Fruit fly (Drosophila melanogaster): ENCODE measurements around the gene CG42675.

CG42675 gene

DNA sequence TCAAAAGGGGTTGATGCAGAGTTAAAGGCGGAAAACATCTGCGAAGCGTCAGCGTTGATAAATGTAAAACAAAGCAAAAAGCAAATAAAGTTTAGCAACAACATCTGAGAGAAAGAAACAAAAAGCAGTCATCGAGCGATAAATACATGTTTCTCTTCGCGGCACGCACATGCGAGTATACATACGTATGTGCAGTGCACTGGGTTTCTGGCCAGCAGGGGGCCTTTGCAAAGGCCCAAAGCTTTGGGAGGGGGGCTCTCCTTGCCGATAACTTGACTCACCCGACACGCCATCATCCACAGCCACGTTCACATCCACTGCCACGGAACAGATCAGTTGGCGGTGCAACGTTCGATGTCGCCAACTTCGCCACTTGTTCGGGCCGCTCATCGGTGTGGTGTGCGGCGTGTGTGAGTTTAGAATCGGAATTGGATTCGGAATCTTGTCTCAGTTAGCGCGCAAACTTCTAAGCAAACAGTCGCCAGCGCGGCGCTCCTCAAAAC is at the start of gene CG42675:
TSS of gene CG42675 (plus strand) at position 453 of the 503 bp plus-strand sequence.
- 0 out of 2 replicates have a peak, but pooled peaks have one; percentile 32 for TF ChIP-seq CG15336 (GFP tag; IDR thresholded peaks at IDR 0.05)
- peak; percentile 39; the same call in 1 of the 3 replicates for TF ChIP-seq eg (GFP tag; IDR thresholded peaks at IDR 0.05)
- TF ChIP-seq Eip78C (GFP tag), result peak; percentile 59
- TF ChIP-seq Sox102F (GFP tag; optimal IDR thresholded peaks at IDR 0.05), result no peak
- peak; percentile 4 for TF ChIP-seq CG1621 (tag; optimal IDR thresholded peaks at IDR 0.05)
- TF ChIP-seq CG6163 (GFP tag; IDR thresholded peaks at IDR 0.05), result 0 out of 3 replicates have a peak, but pooled peaks have one; percentile 23
- TF ChIP-seq topi (GFP tag; optimal IDR thresholded peaks at IDR 0.05), result no peak
- no peak for TF ChIP-seq CG16779 (tag; optimal IDR thresholded peaks at IDR 0.05)
- peak in 1 of 2 experiments; percentile 83 for TF ChIP-seq ss (GFP tag; optimal IDR thresholded peaks at IDR 0.05)

DNA sequence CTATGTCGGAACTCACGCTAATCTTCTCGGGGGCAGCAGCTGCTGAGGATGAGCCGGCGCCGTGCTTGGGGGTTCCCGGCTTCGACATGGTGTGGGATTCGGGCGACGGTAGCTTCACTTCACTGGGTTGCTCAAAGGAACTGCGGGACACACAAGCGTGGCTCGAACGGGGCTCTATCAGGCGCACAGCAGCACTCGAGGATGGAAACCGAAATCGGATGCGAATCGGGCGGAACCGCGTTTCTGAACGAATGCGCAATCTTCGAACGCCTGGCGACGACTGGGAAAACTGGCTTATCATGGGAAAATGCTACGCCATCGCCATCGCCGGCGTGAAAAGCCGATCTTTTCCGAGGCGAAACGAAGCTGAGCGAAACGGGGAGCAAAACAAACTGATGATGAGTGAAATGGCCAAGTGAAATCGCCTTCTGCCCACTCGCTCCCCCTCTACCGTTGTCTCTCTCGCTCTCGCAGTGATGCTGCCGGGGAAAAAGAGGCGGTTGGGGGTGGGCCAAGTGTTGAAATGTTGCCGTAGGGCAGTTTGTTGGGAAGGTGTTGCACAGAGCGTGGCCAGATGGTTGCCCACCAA is 41.7 kb upstream of the CG42675 start:
- TF ChIP-seq topi (GFP tag; optimal IDR thresholded peaks at IDR 0.05), result no peak
- no peak for TF ChIP-seq CG6276 (GFP tag; optimal IDR thresholded peaks at IDR 0.05)
- TF ChIP-seq eg (GFP tag; IDR thresholded peaks at IDR 0.05), result 0 out of 3 replicates have a peak, but pooled peaks have one; percentile 21
- TF ChIP-seq Ets96B (tag; optimal IDR thresholded peaks at IDR 0.05), result no peak
- no peak for TF ChIP-seq CG31627 (GFP tag; optimal IDR thresholded peaks at IDR 0.05)

DNA sequence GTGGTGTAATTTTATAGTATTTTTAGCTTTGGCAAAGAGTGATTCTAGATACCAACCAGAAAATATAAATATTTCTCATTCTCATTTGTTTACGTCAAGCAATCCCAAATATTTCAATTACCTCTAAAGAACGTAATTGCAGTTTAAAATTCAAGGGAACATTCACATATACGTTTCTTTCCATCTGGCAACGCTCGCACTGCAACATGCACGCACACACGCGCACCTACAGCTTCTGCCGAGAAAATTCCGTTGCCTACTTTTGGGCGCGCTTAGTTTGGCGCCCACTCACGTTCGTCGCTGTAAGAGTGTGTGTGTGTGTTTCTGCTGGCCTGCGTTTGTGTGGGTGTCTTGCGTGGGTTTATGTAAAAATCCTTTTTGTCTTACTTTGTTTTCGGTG is 41.0 kb upstream of the CG42675 start:
- TF ChIP-seq Ets21C (GFP tag; optimal IDR thresholded peaks at IDR 0.05) (no peak), CG6276 (GFP tag; optimal IDR thresholded peaks at IDR 0.05) (no peak), svp (GFP tag) (peak; percentile 20), fkh (GFP tag; optimal IDR thresholded peaks at IDR 0.05) (no peak)

- TF ChIP-seq Ets96B (tag; optimal IDR thresholded peaks at IDR 0.05) (no peak), eg (GFP tag; IDR thresholded peaks at IDR 0.05) (0 out of 3 replicates have a peak, but pooled peaks have one; percentile 24), Met (GFP tag; optimal IDR thresholded peaks at IDR 0.05) (peak; percentile 63), Eip78C (GFP tag) (peak; percentile 81), CG10669 (GFP tag; optimal IDR thresholded peaks at IDR 0.05) (no peak), CG15336 (GFP tag; IDR thresholded peaks at IDR 0.05) (0 out of 2 replicates have a peak, but pooled peaks have one; percentile 18), fd85E (GFP tag; optimal IDR thresholded peaks at IDR 0.05) (no peak), CG6854 (GFP tag; optimal IDR thresholded peaks at IDR 0.05) (no peak), Sox102F (GFP tag; optimal IDR thresholded peaks at IDR 0.05) (peak; percentile 47), CG6276 (GFP tag; optimal IDR thresholded peaks at IDR 0.05) (no peak), spab (GFP tag; optimal IDR thresholded peaks at IDR 0.05) (no peak), CG34406 (GFP tag; optimal IDR thresholded peaks at IDR 0.05) (peak; percentile 27), CG11902 (GFP tag; optimal IDR thresholded peaks at IDR 0.05) (no peak), esn (GFP tag; optimal IDR thresholded peaks at IDR 0.05) (peak; percentile 72), CG31627 (GFP tag; optimal IDR thresholded peaks at IDR 0.05) (peak; percentile 73), Hr39 (GFP tag; optimal IDR thresholded peaks at IDR 0.05) (peak; percentile 59), topi (GFP tag; optimal IDR thresholded peaks at IDR 0.05) (peak; percentile 45), dac (GFP tag; optimal IDR thresholded peaks at IDR 0.05) (no peak), vri (GFP tag; optimal IDR thresholded peaks at IDR 0.05) (no peak), lz (GFP tag; optimal IDR thresholded peaks at IDR 0.05) (peak; percentile 58), dsx (GFP tag; optimal IDR thresholded peaks at IDR 0.05; ENCODE audit: poor library complexity, severe bottlenecking) (no peak), CG6792 (GFP tag; optimal IDR thresholded peaks at IDR 0.05) (no peak), Eip93F (GFP tag; optimal IDR thresholded peaks at IDR 0.05) (no peak), Sox14 (GFP tag; optimal IDR thresholded peaks at IDR 0.05) (peak; percentile 35), fd59A (GFP tag; optimal IDR thresholded peaks at IDR 0.05) (no peak), Smox (GFP tag; optimal IDR thresholded peaks at IDR 0.05) (peak; percentile 53), CG8632 (GFP tag; optimal IDR thresholded peaks at IDR 0.05) (no peak), CG6163 (GFP tag; IDR thresholded peaks at IDR 0.05) (peak; percentile 54; the same call in 2 of the 3 replicates), svp (GFP tag) (no peak), cyc (GFP tag; optimal IDR thresholded peaks at IDR 0.05) (peak; percentile 54), CG9139 (GFP tag; optimal IDR thresholded peaks at IDR 0.05) (no peak), Blimp-1 (GFP tag; optimal IDR thresholded peaks at IDR 0.05) (peak; percentile 18), CG11762 (GFP tag; optimal IDR thresholded peaks at IDR 0.05; ENCODE audit: insufficient read depth) (no peak), CG3032 (tag; optimal IDR thresholded peaks at IDR 0.05) (peak; percentile 20), achi (GFP tag; optimal IDR thresholded peaks at IDR 0.05) (peak; percentile 49)
Observed at dm6 chr3R:5778731-5779593, 34.4 kb upstream of the CG42675 start, which contains the start of gene jagn. jagn (plus strand) TSS chr3R:5779315.

Data from whole organism, prepupa.